Fruit fly (Drosophila melanogaster): ENCODE measurements around the gene Cftr.

- TF ChIP-seq CG32121 (GFP tag; IDR thresholded peaks at IDR 0.05): no peak
- TF ChIP-seq EcR (GFP tag; optimal IDR thresholded peaks at IDR 0.05): no peak
- no peak for TF ChIP-seq Ets98B (GFP tag; IDR thresholded peaks at IDR 0.05)
- TF ChIP-seq CG17806 (tag; optimal IDR thresholded peaks at IDR 0.05): no peak
- no peak for TF ChIP-seq Pif1B (GFP tag; optimal IDR thresholded peaks at IDR 0.05)
- no peak for TF ChIP-seq CG10348 (GFP tag; IDR thresholded peaks at IDR 0.05)
- TF ChIP-seq CG8159 (tag; optimal IDR thresholded peaks at IDR 0.05): no peak
- TF ChIP-seq CG14655 (GFP tag; optimal IDR thresholded peaks at IDR 0.05): no peak
- TF ChIP-seq CG34367 (tag; optimal IDR thresholded peaks at IDR 0.05): no peak
- TF ChIP-seq rn (GFP tag; IDR thresholded peaks at IDR 0.05): no peak
- TF ChIP-seq fd96Ca (GFP tag; IDR thresholded peaks at IDR 0.05): no peak
These were observed 20.1 kb downstream of the Cftr start, which contains the start of gene CG13622 for dm6 chr3R:24523578-24523977.
